Worm (Caenorhabditis elegans) whole organism, L2 larva: ENCODE data around the gene R10D12.1.

Source experiments
- C34F6.9 ChIP-seq: fragments of 150-350 bp; optimal IDR thresholded peaks from 2 replicates; lab custom pipeline; 2014; ENCODE audit warnings: missing biosample characterization, missing genetic modification characterization
- F13H6.1 ChIP-seq: sonication (generic microtip); optimal IDR thresholded peaks from 2 replicates; lab custom pipeline; 2016; ENCODE audit warnings: missing genetic modification characterization, missing compliant biosample characterization
- R02D3.7 ChIP-seq: fragments of 150-350 bp; optimal IDR thresholded peaks from 2 replicates; lab custom pipeline; 2014; ENCODE audit warnings: missing biosample characterization, missing genetic modification characterization
- ama-1 ChIP-seq: fragments of 150-350 bp; optimal IDR thresholded peaks from 2 replicates; lab custom pipeline; 2018; ENCODE audit warnings: inconsistent platforms
- blmp-1 ChIP-seq: sonication (generic microtip); optimal IDR thresholded peaks from 2 replicates; lab custom pipeline; 2017; ENCODE audit warnings: missing genetic modification characterization, mild to moderate bottlenecking, missing compliant biosample characterization, antibody characterized with exemption, moderate library complexity; ENCODE audit not compliant: insufficient read depth
- ceh-16 ChIP-seq: fragments of 150-350 bp; optimal IDR thresholded peaks from 2 replicates; lab custom pipeline; 2014; ENCODE audit warnings: missing biosample characterization, missing genetic modification characterization
- ceh-82 ChIP-seq: fragments of 150-350 bp; optimal IDR thresholded peaks from 2 replicates; lab custom pipeline; 2014; ENCODE audit warnings: missing biosample characterization, missing genetic modification characterization
- crh-2 ChIP-seq: sonication (generic microtip); optimal IDR thresholded peaks from 2 replicates; lab custom pipeline; 2017; ENCODE audit warnings: missing biosample characterization, missing genetic modification characterization
- dmd-4 ChIP-seq: sonication (generic microtip); optimal IDR thresholded peaks from 2 replicates; lab custom pipeline; 2017; ENCODE audit warnings: missing biosample characterization, missing genetic modification characterization
- elt-1 ChIP-seq: fragments of 150-350 bp; optimal IDR thresholded peaks from 2 replicates; lab custom pipeline; 2014; ENCODE audit warnings: missing biosample characterization, missing genetic modification characterization
- elt-3 ChIP-seq: sonication (generic microtip); optimal IDR thresholded peaks from 2 replicates; lab custom pipeline; 2017; ENCODE audit warnings: missing biosample characterization, missing genetic modification characterization
- fos-1 ChIP-seq: fragments of 150-350 bp; optimal IDR thresholded peaks from 2 replicates; lab custom pipeline; 2014; ENCODE audit warnings: missing biosample characterization, missing genetic modification characterization
- lin-11 ChIP-seq: fragments of 150-350 bp; sonication (generic microtip); optimal IDR thresholded peaks from 2 replicates; lab custom pipeline; 2014; ENCODE audit warnings: missing biosample characterization, missing genetic modification characterization, inconsistent platforms, mixed read lengths
- lin-13 ChIP-seq: fragments of 150-350 bp; optimal IDR thresholded peaks from 2 replicates; lab custom pipeline; 2014; ENCODE audit warnings: missing biosample characterization, missing genetic modification reagents, missing genetic modification characterization
- lsy-2 ChIP-seq, 2 experiments: fragments of 150-350 bp in 1 of 2; sonication (generic microtip) in 1 of 2; optimal IDR thresholded peaks; 2 replicates each; lab custom pipeline; 2014 to 2017; ENCODE audit warnings: missing biosample characterization in 2 of 2, missing genetic modification characterization in 2 of 2
- mab-5 ChIP-seq: fragments of 150-350 bp; optimal IDR thresholded peaks from 2 replicates; lab custom pipeline; 2014; ENCODE audit warnings: missing biosample characterization, missing genetic modification characterization
- mbf-1 ChIP-seq: sonication (generic microtip); optimal IDR thresholded peaks from 2 replicates; lab custom pipeline; 2017; ENCODE audit warnings: missing biosample characterization, missing genetic modification characterization
- nhr-10 ChIP-seq: sonication (generic microtip); optimal IDR thresholded peaks from 2 replicates; lab custom pipeline; 2017; ENCODE audit warnings: missing biosample characterization, missing genetic modification characterization
- nhr-12 ChIP-seq: fragments of 150-350 bp; optimal IDR thresholded peaks from 2 replicates; lab custom pipeline; 2014; ENCODE audit warnings: missing biosample characterization, missing genetic modification characterization
- nhr-129 ChIP-seq: fragments of 150-350 bp; optimal IDR thresholded peaks from 2 replicates; lab custom pipeline; 2014; ENCODE audit warnings: missing biosample characterization, missing genetic modification characterization
- nhr-21 ChIP-seq: fragments of 150-350 bp; optimal IDR thresholded peaks from 2 replicates; lab custom pipeline; 2014; ENCODE audit warnings: missing biosample characterization, missing genetic modification characterization
- nhr-237 ChIP-seq: fragments of 150-350 bp; optimal IDR thresholded peaks from 2 replicates; lab custom pipeline; 2014; ENCODE audit warnings: missing biosample characterization, missing genetic modification characterization
- nhr-25 ChIP-seq: fragments of 150-350 bp; sonication (generic microtip); optimal IDR thresholded peaks from 3 replicates; lab custom pipeline; 2014; ENCODE audit warnings: missing biosample characterization, missing genetic modification characterization
- nhr-6 ChIP-seq: fragments of 150-350 bp; optimal IDR thresholded peaks from 2 replicates; lab custom pipeline; 2014; ENCODE audit warnings: missing biosample characterization, missing genetic modification characterization
- peb-1 ChIP-seq: fragments of 150-350 bp; optimal IDR thresholded peaks from 2 replicates; lab custom pipeline; 2014; ENCODE audit warnings: missing biosample characterization, missing genetic modification characterization
- skn-1 ChIP-seq: sonication (generic microtip); optimal IDR thresholded peaks from 2 replicates; lab custom pipeline; 2017; ENCODE audit warnings: missing biosample characterization, missing genetic modification characterization
- sma-9 ChIP-seq, 2 experiments: fragments of 150-350 bp in 1 of 2; sonication (generic microtip) in 1 of 2; optimal IDR thresholded peaks; 2 replicates each; lab custom pipeline; 2014 to 2016; ENCODE audit warnings: missing genetic modification characterization in 2 of 2, mild to moderate bottlenecking in 1 of 2, missing biosample characterization in 1 of 2, missing compliant biosample characterization in 1 of 2, missing genetic modification reagents in 1 of 2, moderate library complexity in 1 of 2
- snpc-4 ChIP-seq: fragments of 150-350 bp; optimal IDR thresholded peaks from 2 replicates; lab custom pipeline; 2014; ENCODE audit warnings: missing biosample characterization, missing genetic modification characterization
- unc-39 ChIP-seq: fragments of 150-350 bp; optimal IDR thresholded peaks from 2 replicates; lab custom pipeline; 2014; ENCODE audit warnings: missing biosample characterization, missing genetic modification characterization
- unc-55 ChIP-seq: fragments of 150-350 bp; sonication (generic microtip); optimal IDR thresholded peaks from 3 replicates; lab custom pipeline; 2014; ENCODE audit warnings: missing biosample characterization, missing genetic modification reagents, missing genetic modification characterization
- zag-1 ChIP-seq: fragments of 150-350 bp; optimal IDR thresholded peaks from 2 replicates; lab custom pipeline; 2014; ENCODE audit warnings: missing biosample characterization, missing genetic modification characterization
- ztf-1 ChIP-seq: fragments of 200-800 bp; sonication (Bioruptor generic); conservative IDR thresholded peaks from 2 replicates; pipeline ENCODE4 v1.3.6; 2022; ENCODE audit warnings: missing genetic modification characterization, missing compliant biosample characterization
- ztf-11 ChIP-seq: sonication (generic microtip); optimal IDR thresholded peaks from 2 replicates; lab custom pipeline; 2017; ENCODE audit warnings: missing biosample characterization, missing genetic modification characterization
- ztf-4 ChIP-seq: fragments of 150-350 bp; optimal IDR thresholded peaks from 2 replicates; lab custom pipeline; 2014; ENCODE audit warnings: missing biosample characterization, missing genetic modification characterization

R10D12.1 gene

ce11 chrV:13934545-13934944 is at the start of gene R10D12.1:
R10D12.1 (minus strand) TSS chrV:13934645.
- no peak for TF ChIP-seq snpc-4 (tag; lab: Kevin White, UChicago)
- no peak for TF ChIP-seq skn-1 (tag; lab: Kevin White, UChicago)
- TF ChIP-seq nhr-25 = no peak
- TF ChIP-seq fos-1 (tag; lab: Kevin White, UChicago) = no peak
- no peak for TF ChIP-seq zag-1
- TF ChIP-seq F13H6.1 (tag; lab: Kevin White, UChicago) = no peak
- TF ChIP-seq lsy-2 (tag; optimal IDR thresholded peaks at IDR 0.05; lab: Kevin White, UChicago) = no peak
- TF ChIP-seq peb-1 (tag; lab: Kevin White, UChicago) = no peak
- TF ChIP-seq C34F6.9 = no peak
- no peak for TF ChIP-seq R02D3.7 (tag; lab: Kevin White, UChicago)
- TF ChIP-seq dmd-4 (tag; lab: Kevin White, UChicago) = no peak
- TF ChIP-seq elt-1 (tag; lab: Kevin White, UChicago) = no peak
- no peak for TF ChIP-seq nhr-12
- no peak for TF ChIP-seq ztf-1
- TF ChIP-seq unc-55 (GFP tag; lab: Kevin White, UChicago) = no peak
- no peak for TF ChIP-seq nhr-10 (tag; lab: Kevin White, UChicago)
- no peak for TF ChIP-seq ztf-11 (tag; lab: Kevin White, UChicago)
- no peak for TF ChIP-seq ceh-82
- TF ChIP-seq elt-3 (tag; lab: Kevin White, UChicago) = no peak

- TF ChIP-seq mbf-1 (tag; lab: Kevin White, UChicago) (no peak), skn-1 (tag; lab: Kevin White, UChicago) (no peak), sma-9 (GFP tag; optimal IDR thresholded peaks at IDR 0.05; lab: Kevin White, UChicago) (no peak), sma-9 (tag; optimal IDR thresholded peaks at IDR 0.05; lab: Kevin White, UChicago) (no peak), nhr-6 (no peak), lin-13 (GFP tag; lab: Kevin White, UChicago) (no peak)
These were observed 47.2 kb upstream of the R10D12.1 start for ce11 chrV:13981677-13982076.

ce11 chrV:13980807-13981206 is 46.4 kb upstream of the R10D12.1 start, which contains the start of gene eol-1:
eol-1 (minus strand) TSS chrV:13980907.
- TF ChIP-seq elt-3 (tag; lab: Kevin White, UChicago) (no peak), ztf-1 (no peak), elt-1 (tag; lab: Kevin White, UChicago) (no peak), nhr-237 (tag; lab: Kevin White, UChicago) (no peak), lin-11 (tag; lab: Kevin White, UChicago) (no peak), ama-1 (lab: Kevin White, UChicago) (no peak), crh-2 (tag; lab: Kevin White, UChicago) (no peak), nhr-129 (tag; lab: Kevin White, UChicago) (no peak), nhr-25 (no peak), nhr-21 (no peak), nhr-12 (no peak), lin-13 (GFP tag; lab: Kevin White, UChicago) (no peak), mab-5 (no peak), mbf-1 (tag; lab: Kevin White, UChicago) (no peak), peb-1 (tag; lab: Kevin White, UChicago) (no peak), dmd-4 (tag; lab: Kevin White, UChicago) (no peak), snpc-4 (tag; lab: Kevin White, UChicago) (no peak), ceh-16 (tag; lab: Kevin White, UChicago) (no peak), unc-39 (tag; lab: Kevin White, UChicago) (no peak)
- TF ChIP-seq, all 48 proteins: peak for 0

ce11 chrV:13963279-13963976 is 29.0 kb upstream of the R10D12.1 start, which contains the start of gene sao-1:
sao-1 (plus strand) TSS chrV:13963926.
- TF ChIP-seq ztf-4 (tag; lab: Kevin White, UChicago) (no peak), ceh-82 (no peak), sma-9 (GFP tag; optimal IDR thresholded peaks at IDR 0.05; lab: Kevin White, UChicago) (peak; percentile 13), sma-9 (tag; optimal IDR thresholded peaks at IDR 0.05; lab: Kevin White, UChicago) (no peak), blmp-1 (tag; lab: Kevin White, UChicago) (peak; percentile 98)
